Worm (Caenorhabditis elegans) whole organism, early embryonic: ENCODE measurements around the gene igdb-1.

Source experiments
- F13C5.2 ChIP-seq: sonication (generic microtip); optimal IDR thresholded peaks from 2 replicates; lab custom pipeline; 2017; ENCODE audit warnings: mild to moderate bottlenecking, missing genetic modification characterization, inconsistent platforms, missing compliant biosample characterization
- ama-1 ChIP-seq: fragments of 150-350 bp; optimal IDR thresholded peaks from 2 replicates; lab custom pipeline; 2014
- flt-1 ChIP-seq: fragments of 200-800 bp; sonication (Bioruptor generic); IDR thresholded peaks from 2 replicates; pipeline ENCODE4 v1.3.6; 2022; ENCODE audit warnings: missing genetic modification characterization, missing compliant biosample characterization
- hmg-4 ChIP-seq: fragments of 200-800 bp; sonication (Bioruptor generic); optimal IDR thresholded peaks from 2 replicates; lab custom pipeline; 2018; ENCODE audit warnings: mild to moderate bottlenecking, missing genetic modification characterization, missing compliant biosample characterization
- hnd-1 ChIP-seq: sonication (generic microtip); optimal IDR thresholded peaks from 2 replicates; lab custom pipeline; 2016; ENCODE audit warnings: missing genetic modification characterization, missing compliant biosample characterization
- pes-1 ChIP-seq: fragments of 200-800 bp; sonication (Bioruptor generic); IDR thresholded peaks from 2 replicates; pipeline ENCODE4 v1.3.6; 2022; ENCODE audit warnings: missing genetic modification reagents, missing genetic modification characterization, missing compliant biosample characterization
- scrt-1 ChIP-seq: fragments of 200-800 bp; sonication (Bioruptor generic); IDR thresholded peaks from 2 replicates; pipeline ENCODE4 v1.3.6; 2022; ENCODE audit warnings: missing genetic modification characterization, missing compliant biosample characterization
- tbx-11 ChIP-seq: fragments of 200-800 bp; sonication (Bioruptor generic); IDR thresholded peaks from 2 replicates; pipeline ENCODE4 v1.3.6; 2022; ENCODE audit warnings: missing genetic modification characterization, missing compliant biosample characterization
- tra-4 ChIP-seq: sonication (generic microtip); optimal IDR thresholded peaks from 2 replicates; lab custom pipeline; 2017; ENCODE audit warnings: missing genetic modification characterization, missing compliant biosample characterization

ce11 chrIV:12441715-12442114, 37.1 kb upstream of the igdb-1 start, which contains the start of gene C25G4.17:
- no peak for TF ChIP-seq tbx-11 (GFP tag; lab: Robert Waterston, UW)
- TF ChIP-seq hnd-1 (tag; lab: Kevin White, UChicago), result no peak
- no peak for TF ChIP-seq tra-4 (tag; lab: Kevin White, UChicago)
- no peak for TF ChIP-seq flt-1 (GFP tag; lab: Robert Waterston, UW)
- TF ChIP-seq F13C5.2 (tag; lab: Kevin White, UChicago), result no peak
- no peak for TF ChIP-seq ama-1 (lab: Kevin White, UChicago)
- TF ChIP-seq pes-1 (GFP tag; lab: Robert Waterston, UW), result no peak
- no peak for TF ChIP-seq hmg-4 (GFP tag; lab: Kevin White, UChicago)
- TF ChIP-seq scrt-1 (GFP tag; lab: Robert Waterston, UW), result no peak
